Worm (Caenorhabditis elegans) whole organism, L4 larva: ENCODE results near the gene F46F2.5.
A peak's percentile ranks its signal among the peaks of the same experiment; 100 is the strongest.

Experiments used
- ZK546.5 ChIP-seq, 2 experiments: sonication (generic microtip); optimal IDR thresholded peaks; 2 replicates each; lab custom pipeline; 2017; ENCODE audit warnings: missing biosample characterization in 2 of 2, missing genetic modification characterization in 2 of 2
- dpl-1 ChIP-seq: fragments of 150-350 bp; optimal IDR thresholded peaks from 2 replicates; lab custom pipeline; 2014; ENCODE audit warnings: missing biosample characterization, missing genetic modification reagents, missing genetic modification characterization
- fkh-10 ChIP-seq: fragments of 150-350 bp; optimal IDR thresholded peaks from 2 replicates; lab custom pipeline; 2014; ENCODE audit warnings: missing biosample characterization, missing genetic modification reagents, missing genetic modification characterization
- lin-15B ChIP-seq: fragments of 150-350 bp; sonication (generic microtip); optimal IDR thresholded peaks from 3 replicates; lab custom pipeline; 2014; ENCODE audit warnings: missing biosample characterization, missing genetic modification characterization
- lir-3 ChIP-seq: sonication (generic microtip); optimal IDR thresholded peaks from 2 replicates; lab custom pipeline; 2016; ENCODE audit warnings: mild to moderate bottlenecking, missing genetic modification characterization, missing compliant biosample characterization
- madf-9 ChIP-seq: fragments of 200-800 bp; sonication (Bioruptor generic); conservative IDR thresholded peaks from 2 replicates; pipeline ENCODE4 v1.3.6; 2022; ENCODE audit warnings: missing genetic modification reagents, missing genetic modification characterization, missing compliant biosample characterization
- mdl-1 ChIP-seq, 2 experiments: fragments of 150-350 bp in 1 of 2; sonication (generic microtip) in 1 of 2; optimal IDR thresholded peaks; 2 replicates each; lab custom pipeline; 2014 to 2017; ENCODE audit warnings: missing biosample characterization in 2 of 2, missing genetic modification characterization in 2 of 2
- nhr-11 ChIP-seq: fragments of 150-350 bp; optimal IDR thresholded peaks from 2 replicates; lab custom pipeline; 2014; ENCODE audit warnings: missing biosample characterization, missing genetic modification characterization
- nhr-111 ChIP-seq: fragments of 200-800 bp; sonication (Bioruptor generic); optimal IDR thresholded peaks from 2 replicates; lab custom pipeline; 2018; ENCODE audit warnings: mild to moderate bottlenecking, missing genetic modification characterization, missing compliant biosample characterization
- nhr-237 ChIP-seq: sonication (generic microtip); optimal IDR thresholded peaks from 2 replicates; lab custom pipeline; 2017; ENCODE audit warnings: missing biosample characterization, missing genetic modification characterization
- nhr-6 ChIP-seq: fragments of 150-350 bp; optimal IDR thresholded peaks from 2 replicates; lab custom pipeline; 2014; ENCODE audit warnings: missing biosample characterization, missing genetic modification characterization
- pha-4 ChIP-seq, 2 experiments: fragments of 150-350 bp in 1 of 2; fragments of 200-800 bp in 1 of 2; sonication (Bioruptor generic) in 1 of 2; IDR thresholded peaks in 1 of 2; optimal IDR thresholded peaks in 1 of 2; 2 replicates each; pipeline versions ENCODE4 v1.3.6 to Lab custom; 2014 to 2022; ENCODE audit warnings: missing genetic modification characterization in 2 of 2, missing genetic modification reagents in 2 of 2, missing biosample characterization in 1 of 2, missing compliant biosample characterization in 1 of 2

DNA sequence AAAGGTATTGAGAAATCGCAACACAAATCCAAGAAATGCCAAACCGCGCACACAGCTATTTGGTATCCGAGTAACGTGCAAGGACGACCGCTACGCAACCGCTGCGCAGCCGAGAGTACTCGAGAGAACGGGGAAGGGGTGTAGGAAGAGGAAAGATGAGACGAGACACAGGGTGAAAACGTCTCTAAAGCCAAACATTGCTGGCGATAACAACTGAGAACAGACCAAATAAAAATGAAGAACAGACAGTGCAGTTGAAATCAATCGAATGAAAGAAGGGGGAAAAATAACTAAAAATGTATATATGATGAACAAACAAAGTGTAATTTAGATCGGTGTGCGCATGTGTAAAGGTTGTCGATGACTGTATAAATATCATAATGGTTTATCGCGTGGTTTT is 18.7 kb downstream of the F46F2.5 start:
- TF ChIP-seq lin-15B (no peak), madf-9 (GFP tag; lab: Robert Waterston, UW) (no peak), mdl-1 (tag; optimal IDR thresholded peaks at IDR 0.05; lab: Kevin White, UChicago) (peak in 1 of 2 experiments; percentile 59), ZK546.5 (tag; optimal IDR thresholded peaks at IDR 0.05; lab: Kevin White, UChicago) (no peak), fkh-10 (no peak), lir-3 (tag; lab: Kevin White, UChicago) (no peak), nhr-237 (tag; lab: Kevin White, UChicago) (no peak), nhr-11 (tag; lab: Kevin White, UChicago) (peak; percentile 9), nhr-111 (GFP tag; lab: Kevin White, UChicago) (no peak), nhr-6 (tag; lab: Kevin White, UChicago) (peak; percentile 41), pha-4 (GFP tag; IDR thresholded peaks at IDR 0.05; lab: Robert Waterston, UW) (no peak), pha-4 (tag; optimal IDR thresholded peaks at IDR 0.05; lab: Kevin White, UChicago) (no peak), dpl-1 (no peak)
